Fruit fly (Drosophila melanogaster): Measurements from ENCODE around the gene mRpL9.

dm6 chr3R:15379071-15379470 is 48.5 kb downstream of the mRpL9 start:
- no peak for TF ChIP-seq fd96Ca (GFP tag; IDR thresholded peaks at IDR 0.05)
- no peak for TF ChIP-seq CG13204 (GFP tag; optimal IDR thresholded peaks at IDR 0.05)
- no peak for TF ChIP-seq Snoo (tag; optimal IDR thresholded peaks at IDR 0.05)
- no peak for TF ChIP-seq Pif1A (GFP tag; optimal IDR thresholded peaks at IDR 0.05)
- TF ChIP-seq gl (tag; optimal IDR thresholded peaks at IDR 0.05), result no peak
- TF ChIP-seq CG8159 (tag; optimal IDR thresholded peaks at IDR 0.05), result no peak
- no peak for TF ChIP-seq CG15710 (tag; optimal IDR thresholded peaks at IDR 0.05)

Measured in whole organism, pupa.